Fruit fly (Drosophila melanogaster) whole organism, embryonic: ENCODE results near the gene Vha36-3.
A peak's percentile ranks its signal among the peaks of the same experiment; 100 is the strongest.

Source experiments
- Ada2b ChIP-seq: fragments of 200-800 bp; sonication (Bioruptor generic); IDR thresholded peaks from 2 replicates; pipeline ENCODE4 v1.3.6; 2022; ENCODE audit warnings: missing biosample characterization, missing genetic modification characterization
- Bdp1 ChIP-seq: fragments of 200-800 bp; sonication (Bioruptor generic); optimal IDR thresholded peaks from 3 replicates; lab custom pipeline; 2016; ENCODE audit warnings: missing biosample characterization, missing genetic modification characterization
- Blimp-1 ChIP-seq: fragments of 200-800 bp; sonication (Bioruptor generic); optimal IDR thresholded peaks from 3 replicates; lab custom pipeline; 2018; ENCODE audit warnings: missing biosample characterization, missing genetic modification characterization, mild to moderate bottlenecking, moderate library complexity, missing genetic modification reagents
- CG10147 ChIP-seq: fragments of 200-800 bp; sonication (Bioruptor generic); optimal IDR thresholded peaks from 2 replicates; lab custom pipeline; 2019; ENCODE audit warnings: missing biosample characterization, mild to moderate bottlenecking, missing genetic modification characterization, moderate library complexity
- CG11696 ChIP-seq: fragments of 200-800 bp; sonication (Bioruptor generic); IDR thresholded peaks from 2 replicates; pipeline ENCODE4 v1.3.6; 2022; ENCODE audit warnings: missing biosample characterization, missing genetic modification characterization
- CG12071 ChIP-seq: fragments of 200-800 bp; sonication (Bioruptor generic); optimal IDR thresholded peaks from 3 replicates; lab custom pipeline; 2018; ENCODE audit warnings: missing biosample characterization, mild to moderate bottlenecking, missing genetic modification characterization
- CG12219 ChIP-seq: fragments of 200-800 bp; sonication (Bioruptor generic); optimal IDR thresholded peaks from 3 replicates; lab custom pipeline; 2018; ENCODE audit warnings: missing biosample characterization, mild to moderate bottlenecking, missing genetic modification characterization
- CG13894 ChIP-seq: fragments of 200-800 bp; sonication (Bioruptor generic); optimal IDR thresholded peaks from 3 replicates; lab custom pipeline; 2018; ENCODE audit warnings: missing biosample characterization, mild to moderate bottlenecking, missing genetic modification characterization, moderate library complexity
- CG14014 ChIP-seq: fragments of 200-800 bp; sonication (Bioruptor generic); IDR thresholded peaks from 2 replicates; pipeline ENCODE4 v1.3.6; 2022; ENCODE audit warnings: missing biosample characterization, missing genetic modification characterization
- CG15073 ChIP-seq: fragments of 200-800 bp; sonication (Bioruptor generic); optimal IDR thresholded peaks from 2 replicates; lab custom pipeline; 2016; ENCODE audit warnings: missing biosample characterization, missing genetic modification characterization
- CG18262 ChIP-seq: fragments of 200-800 bp; optimal IDR thresholded peaks from 3 replicates; lab custom pipeline; 2019; ENCODE audit warnings: missing biosample characterization, mild to moderate bottlenecking, missing genetic modification characterization, moderate library complexity
- CG2199 ChIP-seq: fragments of 200-800 bp; sonication (Bioruptor generic); IDR thresholded peaks from 3 replicates; pipeline ENCODE4 v1.3.6; 2022; ENCODE audit warnings: missing biosample characterization, missing genetic modification characterization
- CG3065 ChIP-seq: fragments of 200-800 bp; sonication (Bioruptor generic); optimal IDR thresholded peaks from 2 replicates; lab custom pipeline; 2016; ENCODE audit warnings: missing biosample characterization, missing genetic modification characterization
- CG31224 ChIP-seq: fragments of 200-800 bp; sonication (Bioruptor generic); IDR thresholded peaks from 2 replicates; pipeline ENCODE4 v1.3.6; 2022; ENCODE audit warnings: missing biosample characterization, missing genetic modification characterization
- CG32772 ChIP-seq: fragments of 200-800 bp; sonication (Bioruptor generic); IDR thresholded peaks from 2 replicates; pipeline ENCODE4 v1.3.6; 2022; ENCODE audit warnings: missing biosample characterization, missing genetic modification characterization
- CG3407 ChIP-seq: fragments of 200-800 bp; sonication (Bioruptor generic); optimal IDR thresholded peaks from 2 replicates; lab custom pipeline; 2018; ENCODE audit warnings: missing biosample characterization, mild to moderate bottlenecking, missing genetic modification characterization
- CG4707 ChIP-seq: fragments of 200-800 bp; sonication (Bioruptor generic); optimal IDR thresholded peaks from 2 replicates; lab custom pipeline; 2018; ENCODE audit warnings: missing biosample characterization, mild to moderate bottlenecking, missing genetic modification characterization, moderate library complexity
- CG9215 ChIP-seq: fragments of 200-800 bp; sonication (Bioruptor generic); IDR thresholded peaks from 2 replicates; pipeline ENCODE4 v1.3.6; 2022; ENCODE audit warnings: missing biosample characterization, missing genetic modification characterization
- Camta ChIP-seq: fragments of 200-800 bp; sonication (Bioruptor generic); optimal IDR thresholded peaks from 2 replicates; lab custom pipeline; 2016; ENCODE audit warnings: missing biosample characterization, missing genetic modification characterization
- Dfd ChIP-seq, 2 experiments: fragments of >200 bp; optimal IDR thresholded peaks; 2 replicates each; lab custom pipeline; 2017; ENCODE audit warnings: missing biosample characterization in 2 of 2, missing genetic modification characterization in 2 of 2
- Dp ChIP-seq: fragments of 200-800 bp; sonication (Bioruptor generic); optimal IDR thresholded peaks from 2 replicates; lab custom pipeline; 2018; ENCODE audit warnings: missing biosample characterization, mild to moderate bottlenecking, missing genetic modification characterization, moderate library complexity
- HHEX ChIP-seq: fragments of 200-800 bp; sonication (Bioruptor generic); optimal IDR thresholded peaks from 3 replicates; lab custom pipeline; 2017; ENCODE audit warnings: missing biosample characterization, mild to moderate bottlenecking, missing genetic modification characterization, missing genetic modification reagents
- HLH3B ChIP-seq: fragments of 200-800 bp; sonication (Bioruptor generic); IDR thresholded peaks from 2 replicates; pipeline ENCODE4 v1.3.6; 2022; ENCODE audit warnings: missing biosample characterization, missing genetic modification characterization
- Lhr ChIP-seq: fragments of 200-800 bp; sonication (Bioruptor generic); optimal IDR thresholded peaks from 3 replicates; lab custom pipeline; 2017; ENCODE audit warnings: mild to moderate bottlenecking, missing biosample characterization, missing genetic modification reagents, missing genetic modification characterization
- Med ChIP-seq: fragments of 200-800 bp; sonication (Bioruptor generic); peaks from one replicate; lab custom pipeline; 2016; ENCODE audit warnings: missing biosample characterization, missing genetic modification characterization, mild to moderate bottlenecking, inconsistent platforms, moderate library complexity
- Mes4 ChIP-seq: fragments of 200-800 bp; sonication (Bioruptor generic); optimal IDR thresholded peaks from 2 replicates; lab custom pipeline; 2016; ENCODE audit warnings: missing biosample characterization, missing genetic modification characterization
- Mrtf ChIP-seq: fragments of 200-800 bp; sonication (Bioruptor generic); IDR thresholded peaks from 3 replicates; pipeline ENCODE4 v1.3.6; 2022; ENCODE audit warnings: missing biosample characterization, missing genetic modification characterization
- Neu2 ChIP-seq: fragments of 200-800 bp; sonication (Bioruptor generic); optimal IDR thresholded peaks from 3 replicates; lab custom pipeline; 2016; ENCODE audit warnings: missing biosample characterization, missing genetic modification characterization, borderline replicate concordance
- Oaz ChIP-seq: fragments of 200-800 bp; sonication (Bioruptor generic); IDR thresholded peaks from 2 replicates; pipeline ENCODE4 v1.3.6; 2022; ENCODE audit warnings: missing biosample characterization, missing genetic modification characterization
- bab2 ChIP-seq: fragments of 200-800 bp; sonication (Bioruptor generic); optimal IDR thresholded peaks from 2 replicates; lab custom pipeline; 2016; ENCODE audit warnings: missing biosample characterization, missing genetic modification characterization
- cg ChIP-seq: fragments of 200-800 bp; sonication (Bioruptor generic); optimal IDR thresholded peaks from 3 replicates; lab custom pipeline; 2019; ENCODE audit warnings: missing biosample characterization, mild to moderate bottlenecking, missing genetic modification characterization, moderate library complexity
- chinmo ChIP-seq: fragments of 200-800 bp; sonication (Bioruptor generic); IDR thresholded peaks from 4 replicates; pipeline ENCODE4 v1.3.6; 2022; ENCODE audit warnings: missing biosample characterization, missing genetic modification characterization; ENCODE audit not compliant: partially characterized antibody
- ewg ChIP-seq: fragments of 200-800 bp; sonication (Bioruptor generic); optimal IDR thresholded peaks from 3 replicates; lab custom pipeline; 2017; ENCODE audit warnings: mild to moderate bottlenecking, missing biosample characterization, missing genetic modification reagents, missing genetic modification characterization
- fru ChIP-seq: fragments of >200 bp; optimal IDR thresholded peaks from 2 replicates; lab custom pipeline; 2017
- gem ChIP-seq: fragments of 200-800 bp; sonication (Bioruptor generic); optimal IDR thresholded peaks from 2 replicates; lab custom pipeline; 2019; ENCODE audit warnings: missing biosample characterization, mild to moderate bottlenecking, missing genetic modification characterization, moderate library complexity
- gfzf ChIP-seq: fragments of 200-800 bp; sonication (Bioruptor generic); optimal IDR thresholded peaks from 2 replicates; lab custom pipeline; 2016; ENCODE audit warnings: missing biosample characterization, mild to moderate bottlenecking, missing genetic modification characterization, moderate library complexity
- hth ChIP-seq: fragments of >200 bp; optimal IDR thresholded peaks from 2 replicates; lab custom pipeline; 2017; ENCODE audit warnings: inconsistent platforms
- ken ChIP-seq: fragments of 200-800 bp; sonication (Bioruptor generic); IDR thresholded peaks from 3 replicates; pipeline ENCODE4 v1.3.6; 2022; ENCODE audit warnings: missing biosample characterization, missing genetic modification characterization
- maf-S ChIP-seq: fragments of 200-800 bp; sonication (Bioruptor generic); optimal IDR thresholded peaks from 2 replicates; lab custom pipeline; 2016; ENCODE audit warnings: missing biosample characterization, missing genetic modification characterization
- pan ChIP-seq, 4 experiments: fragments of >200 bp in 3 of 4; fragments of 200-800 bp in 1 of 4; sonication (Bioruptor generic) in 1 of 4; optimal IDR thresholded peaks in 3 of 4; IDR thresholded peaks in 1 of 4; 2 replicates each; pipeline versions ENCODE4 v1.3.6 to Lab custom; 2017 to 2022; ENCODE audit warnings: missing biosample characterization in 2 of 4, missing genetic modification characterization in 2 of 4, mixed read lengths in 1 of 4
- pnt ChIP-seq: fragments of 200-800 bp; sonication (Bioruptor generic); optimal IDR thresholded peaks from 3 replicates; lab custom pipeline; 2016; ENCODE audit warnings: missing biosample characterization, missing genetic modification characterization
- scrt ChIP-seq: fragments of 200-800 bp; sonication (Bioruptor generic); optimal IDR thresholded peaks from 2 replicates; lab custom pipeline; 2018; ENCODE audit warnings: missing biosample characterization, mild to moderate bottlenecking, missing genetic modification characterization, moderate library complexity
- sd ChIP-seq: fragments of 200-800 bp; sonication (Bioruptor generic); optimal IDR thresholded peaks from 3 replicates; lab custom pipeline; 2018; ENCODE audit warnings: missing biosample characterization, mild to moderate bottlenecking, missing genetic modification characterization, moderate library complexity
- sim ChIP-seq: fragments of 200-800 bp; sonication (Bioruptor generic); IDR thresholded peaks from 2 replicates; pipeline ENCODE4 v1.3.6; 2022; ENCODE audit warnings: missing biosample characterization, missing genetic modification characterization
- slbo ChIP-seq: fragments of 200-800 bp; sonication (Bioruptor generic); IDR thresholded peaks from 2 replicates; pipeline ENCODE4 v1.3.6; 2022; ENCODE audit warnings: missing biosample characterization, missing genetic modification characterization
- sqz ChIP-seq: fragments of 200-800 bp; sonication (Bioruptor generic); optimal IDR thresholded peaks from 3 replicates; lab custom pipeline; 2018; ENCODE audit warnings: missing biosample characterization, mild to moderate bottlenecking, missing genetic modification characterization
- wek ChIP-seq: fragments of 200-800 bp; sonication (Bioruptor generic); optimal IDR thresholded peaks from 3 replicates; lab custom pipeline; 2018; ENCODE audit warnings: missing biosample characterization, mild to moderate bottlenecking, missing genetic modification characterization, moderate library complexity

Vha36-3 gene

dm6 chrX:2538387-2538786 is 42.0 kb downstream of the Vha36-3 start (continued):
- TF ChIP-seq CG9215 (GFP tag; lab: Robert Waterston, UW) (no peak), chinmo (GFP tag; lab: Robert Waterston, UW) (peak; percentile 88; the same call in 1 of the 4 replicates), ewg (no peak), sd (tag; lab: Kevin White, UChicago) (peak; percentile 45), Med (GFP tag; lab: Kevin White, UChicago) (peak; percentile 48), cg (GFP tag; lab: Kevin White, UChicago) (peak; percentile 48), Blimp-1 (GFP tag; lab: Kevin White, UChicago) (no peak)

- TF ChIP-seq chinmo (GFP tag; lab: Robert Waterston, UW) (peak; percentile 55; the same call in 1 of the 4 replicates), CG31224 (GFP tag; lab: Robert Waterston, UW) (no peak), pan (optimal IDR thresholded peaks at IDR 0.05; lab: Kevin White, UChicago) (no peak), pan (GFP tag; optimal IDR thresholded peaks at IDR 0.05 in 1 of 2, IDR thresholded peaks at IDR 0.05 in 1 of 2) (peak in 1 of 2 experiments; percentile 17), CG13894 (tag; lab: Kevin White, UChicago) (peak; percentile 95), Bdp1 (GFP tag; lab: Kevin White, UChicago) (no peak), Oaz (GFP tag; lab: Robert Waterston, UW) (no peak), Mes4 (GFP tag; lab: Kevin White, UChicago) (no peak), sd (tag; lab: Kevin White, UChicago) (peak; percentile 69), sqz (GFP tag; lab: Kevin White, UChicago) (peak; percentile 57)
Measured at dm6 chrX:2537398-2537797, 43.0 kb downstream of the Vha36-3 start.

- TF ChIP-seq Mrtf, result 0 out of 3 replicates have a peak, but pooled peaks have one; percentile 37
- no peak for TF ChIP-seq fru
- TF ChIP-seq CG2199 (GFP tag; lab: Robert Waterston, UW), result no peak
- TF ChIP-seq CG10147, result no peak
- no peak for TF ChIP-seq HHEX (GFP tag; lab: Kevin White, UChicago)
- no peak for TF ChIP-seq gfzf
- no peak for TF ChIP-seq CG12071 (GFP tag; lab: Kevin White, UChicago)
- no peak for TF ChIP-seq Dp
- no peak for TF ChIP-seq CG12219
- TF ChIP-seq slbo (GFP tag; lab: Robert Waterston, UW), result peak; percentile 64
- no peak for TF ChIP-seq CG4707 (GFP tag; lab: Kevin White, UChicago)
- TF ChIP-seq maf-S, result peak; percentile 12
- TF ChIP-seq CG11696 (GFP tag; lab: Robert Waterston, UW), result peak; percentile 30; the same call in 1 of the 2 replicates
- no peak for TF ChIP-seq Bdp1 (GFP tag; lab: Kevin White, UChicago)
- TF ChIP-seq Dfd (GFP tag; optimal IDR thresholded peaks at IDR 0.05; lab: Kevin White, UChicago), result no peak
- TF ChIP-seq Camta (GFP tag; lab: Kevin White, UChicago), result no peak
- peak; percentile 63 for TF ChIP-seq Ada2b (GFP tag; lab: Robert Waterston, UW)
- peak; percentile 46; the same call in 1 of the 2 replicates for TF ChIP-seq CG14014 (GFP tag; lab: Robert Waterston, UW)
- TF ChIP-seq scrt (GFP tag; lab: Kevin White, UChicago), result no peak
- TF ChIP-seq CG3407 (GFP tag; lab: Kevin White, UChicago), result no peak
- peak; percentile 53 for TF ChIP-seq HLH3B
- peak; percentile 50 for TF ChIP-seq CG18262 (tag; lab: Kevin White, UChicago)
- no peak for TF ChIP-seq pnt (GFP tag; lab: Kevin White, UChicago)
- TF ChIP-seq CG32772 (GFP tag; lab: Robert Waterston, UW), result peak; percentile 49
- no peak for TF ChIP-seq bab2
- TF ChIP-seq CG15073 (GFP tag; lab: Kevin White, UChicago), result no peak
- TF ChIP-seq Neu2 (GFP tag; lab: Kevin White, UChicago), result no peak
- TF ChIP-seq CG3065 (GFP tag; lab: Kevin White, UChicago), result no peak
- TF ChIP-seq gem (tag; lab: Kevin White, UChicago), result peak; percentile 64
- no peak for TF ChIP-seq Lhr
- TF ChIP-seq hth, result no peak
- no peak for TF ChIP-seq wek (GFP tag; lab: Kevin White, UChicago)
- TF ChIP-seq ken (GFP tag; lab: Robert Waterston, UW), result 0 out of 3 replicates have a peak, but pooled peaks have one; percentile 36
- 0 out of 2 replicates have a peak, but pooled peaks have one; percentile 12 for TF ChIP-seq sim (GFP tag; lab: Robert Waterston, UW)
Measured at dm6 chrX:2536136-2536535, 44.2 kb downstream of the Vha36-3 start.
